Fruit fly (Drosophila melanogaster) whole organism, embryonic: ENCODE data around the gene CG31100.
A peak's percentile ranks its signal among the peaks of the same experiment; 100 is the strongest.

Experiments
- Awh ChIP-seq: fragments of 200-800 bp; sonication (Bioruptor generic); IDR thresholded peaks from 2 replicates; pipeline ENCODE4, ENCODE4 v1.3.6; 2022; ENCODE audit warnings: missing biosample characterization, missing genetic modification characterization
- B-H2 ChIP-seq: fragments of 200-800 bp; sonication (Bioruptor generic); optimal IDR thresholded peaks from 2 replicates; lab custom pipeline; 2018; ENCODE audit warnings: missing biosample characterization, mild to moderate bottlenecking, missing genetic modification characterization
- CG10654 ChIP-seq: fragments of 200-800 bp; sonication (Bioruptor generic); optimal IDR thresholded peaks from 2 replicates; lab custom pipeline; 2016; ENCODE audit warnings: missing biosample characterization, missing genetic modification characterization
- CG11504 ChIP-seq: fragments of 200-800 bp; sonication (Bioruptor generic); optimal IDR thresholded peaks from 3 replicates; lab custom pipeline; 2019; ENCODE audit warnings: missing biosample characterization, mild to moderate bottlenecking, missing genetic modification characterization, moderate library complexity
- CG12071 ChIP-seq: fragments of 200-800 bp; sonication (Bioruptor generic); optimal IDR thresholded peaks from 3 replicates; lab custom pipeline; 2018; ENCODE audit warnings: missing biosample characterization, mild to moderate bottlenecking, missing genetic modification characterization
- CG12942 ChIP-seq: fragments of 200-800 bp; sonication (Bioruptor generic); optimal IDR thresholded peaks from 3 replicates; lab custom pipeline; 2016; ENCODE audit warnings: missing biosample characterization, missing genetic modification characterization
- CG13775 ChIP-seq: fragments of 200-800 bp; sonication (Bioruptor generic); optimal IDR thresholded peaks from 3 replicates; lab custom pipeline; 2017; ENCODE audit warnings: missing biosample characterization, mild to moderate bottlenecking, missing genetic modification characterization
- CG15073 ChIP-seq: fragments of 200-800 bp; sonication (Bioruptor generic); optimal IDR thresholded peaks from 2 replicates; lab custom pipeline; 2016; ENCODE audit warnings: missing biosample characterization, missing genetic modification characterization
- CG1792 ChIP-seq: fragments of 200-800 bp; sonication (Bioruptor generic); optimal IDR thresholded peaks from 2 replicates; lab custom pipeline; 2016; ENCODE audit warnings: missing biosample characterization, missing genetic modification characterization
- CG2712 ChIP-seq: fragments of 200-800 bp; optimal IDR thresholded peaks from 3 replicates; lab custom pipeline; 2019; ENCODE audit warnings: missing biosample characterization, mild to moderate bottlenecking, missing genetic modification characterization, moderate library complexity
- CG30020 ChIP-seq: fragments of 200-800 bp; optimal IDR thresholded peaks from 2 replicates; lab custom pipeline; 2019; ENCODE audit warnings: missing biosample characterization, mild to moderate bottlenecking, missing genetic modification characterization, moderate library complexity
- CG30403 ChIP-seq: fragments of 200-800 bp; sonication (Bioruptor generic); optimal IDR thresholded peaks from 3 replicates; lab custom pipeline; 2016; ENCODE audit warnings: missing biosample characterization, missing genetic modification characterization
- CG3847 ChIP-seq: fragments of 200-800 bp; sonication (Bioruptor generic); IDR thresholded peaks from 2 replicates; pipeline ENCODE4 v1.3.6; 2022; ENCODE audit warnings: missing biosample characterization, missing genetic modification characterization
- CG4360 ChIP-seq: fragments of 200-800 bp; sonication (Bioruptor generic); IDR thresholded peaks from 2 replicates; pipeline ENCODE4 v1.3.6; 2022; ENCODE audit warnings: missing biosample characterization, missing genetic modification characterization
- CG6272 ChIP-seq: fragments of 200-800 bp; sonication (Bioruptor generic); IDR thresholded peaks from 2 replicates; pipeline ENCODE4 v1.3.6; 2022; ENCODE audit warnings: missing biosample characterization, missing genetic modification characterization
- CG6813 ChIP-seq: fragments of 200-800 bp; sonication (Bioruptor generic); optimal IDR thresholded peaks from 2 replicates; lab custom pipeline; 2017; ENCODE audit warnings: missing biosample characterization, missing genetic modification characterization, mild to moderate bottlenecking, moderate library complexity, missing genetic modification reagents
- CG7556 ChIP-seq: fragments of 200-800 bp; sonication (Bioruptor generic); optimal IDR thresholded peaks from 2 replicates; lab custom pipeline; 2017; ENCODE audit warnings: missing biosample characterization, mild to moderate bottlenecking, missing genetic modification characterization
- CG8765 ChIP-seq: fragments of 200-800 bp; sonication (Bioruptor generic); IDR thresholded peaks from 2 replicates; pipeline ENCODE4 v1.3.6; 2022; ENCODE audit warnings: missing biosample characterization, missing genetic modification characterization
- CG9437 ChIP-seq: fragments of 200-800 bp; sonication (Bioruptor generic); optimal IDR thresholded peaks from 2 replicates; lab custom pipeline; 2018; ENCODE audit warnings: missing biosample characterization, mild to moderate bottlenecking, missing genetic modification characterization
- Camta ChIP-seq: fragments of 200-800 bp; sonication (Bioruptor generic); optimal IDR thresholded peaks from 2 replicates; lab custom pipeline; 2016; ENCODE audit warnings: missing biosample characterization, missing genetic modification characterization
- Dip2 ChIP-seq: fragments of 200-800 bp; sonication (Bioruptor generic); IDR thresholded peaks from 2 replicates; pipeline ENCODE4 v1.3.6; 2022; ENCODE audit warnings: missing biosample characterization, missing genetic modification characterization
- Doc3 ChIP-seq: fragments of 200-800 bp; sonication (Bioruptor generic); IDR thresholded peaks from 3 replicates; pipeline ENCODE4 v1.3.6; 2022; ENCODE audit warnings: missing biosample characterization, missing genetic modification characterization; ENCODE audit not compliant: partially characterized antibody
- Fer1 ChIP-seq: fragments of 200-800 bp; sonication (Bioruptor generic); optimal IDR thresholded peaks from 2 replicates; lab custom pipeline; 2017; ENCODE audit warnings: missing biosample characterization, mild to moderate bottlenecking, missing genetic modification characterization
- Hr78 ChIP-seq, 2 experiments: fragments of 200-800 bp in 1 of 2; fragments of >200 bp in 1 of 2; sonication (Bioruptor generic) in 1 of 2; optimal IDR thresholded peaks; 2 replicates each; lab custom pipeline; 2017 to 2019; ENCODE audit warnings: missing biosample characterization in 2 of 2, missing genetic modification characterization in 2 of 2, mild to moderate bottlenecking in 1 of 2, moderate library complexity in 1 of 2
- NC2β ChIP-seq: fragments of 200-800 bp; sonication (Bioruptor generic); optimal IDR thresholded peaks from 2 replicates; lab custom pipeline; 2016; ENCODE audit warnings: missing biosample characterization, missing genetic modification characterization
- NK7.1 ChIP-seq: fragments of 200-800 bp; sonication (Bioruptor generic); optimal IDR thresholded peaks from 3 replicates; lab custom pipeline; 2016; ENCODE audit warnings: missing biosample characterization, missing genetic modification characterization
- Nf-YB ChIP-seq: fragments of 200-800 bp; sonication (Bioruptor generic); optimal IDR thresholded peaks from 3 replicates; lab custom pipeline; 2019; ENCODE audit warnings: missing biosample characterization, mild to moderate bottlenecking, missing genetic modification characterization, moderate library complexity
- PHDP ChIP-seq: fragments of 200-800 bp; sonication (Bioruptor generic); optimal IDR thresholded peaks from 3 replicates; lab custom pipeline; 2018; ENCODE audit warnings: missing biosample characterization, mild to moderate bottlenecking, missing genetic modification characterization, moderate library complexity
- Sin3A ChIP-seq: fragments of >200 bp; optimal IDR thresholded peaks from 2 replicates; lab custom pipeline; 2018
- Sox100B ChIP-seq: fragments of 200-800 bp; sonication (Bioruptor generic); optimal IDR thresholded peaks from 3 replicates; lab custom pipeline; 2018; ENCODE audit warnings: missing biosample characterization, mild to moderate bottlenecking, missing genetic modification characterization
- Sry-β ChIP-seq: fragments of 200-800 bp; sonication (Bioruptor generic); optimal IDR thresholded peaks from 2 replicates; lab custom pipeline; 2018; ENCODE audit warnings: missing biosample characterization, mild to moderate bottlenecking, missing genetic modification characterization, moderate library complexity
- TFAM ChIP-seq: fragments of 200-800 bp; sonication (Bioruptor generic); optimal IDR thresholded peaks from 2 replicates; lab custom pipeline; 2017; ENCODE audit warnings: missing biosample characterization, missing genetic modification characterization, inconsistent platforms
- abd-A ChIP-seq: fragments of 200-800 bp; sonication (Bioruptor generic); optimal IDR thresholded peaks from 3 replicates; lab custom pipeline; 2019; ENCODE audit warnings: missing biosample characterization, mild to moderate bottlenecking, missing genetic modification characterization, moderate library complexity
- bcd ChIP-seq: fragments of 200-800 bp; sonication (Bioruptor generic); optimal IDR thresholded peaks from 2 replicates; lab custom pipeline; 2017; ENCODE audit warnings: missing biosample characterization, mild to moderate bottlenecking, missing genetic modification characterization
- br ChIP-seq: fragments of >200 bp; optimal IDR thresholded peaks from 2 replicates; lab custom pipeline; 2017
- dimm ChIP-seq: fragments of 200-800 bp; sonication (Bioruptor generic); IDR thresholded peaks from 2 replicates; pipeline ENCODE4 v1.3.6; 2022; ENCODE audit warnings: missing biosample characterization, missing genetic modification characterization
- ewg ChIP-seq: fragments of 200-800 bp; sonication (Bioruptor generic); optimal IDR thresholded peaks from 3 replicates; lab custom pipeline; 2017; ENCODE audit warnings: mild to moderate bottlenecking, missing biosample characterization, missing genetic modification reagents, missing genetic modification characterization
- fru ChIP-seq: fragments of >200 bp; optimal IDR thresholded peaks from 2 replicates; lab custom pipeline; 2017
- ftz-f1 ChIP-seq: fragments of 200-800 bp; sonication (Bioruptor generic); optimal IDR thresholded peaks from 2 replicates; lab custom pipeline; 2016; ENCODE audit warnings: missing biosample characterization, missing genetic modification characterization
- gem ChIP-seq: fragments of 200-800 bp; sonication (Bioruptor generic); optimal IDR thresholded peaks from 2 replicates; lab custom pipeline; 2019; ENCODE audit warnings: missing biosample characterization, mild to moderate bottlenecking, missing genetic modification characterization, moderate library complexity
- grn ChIP-seq: fragments of 200-800 bp; sonication (Bioruptor generic); optimal IDR thresholded peaks from 3 replicates; lab custom pipeline; 2017; ENCODE audit warnings: missing biosample characterization, missing genetic modification characterization
- gsb ChIP-seq: fragments of 200-800 bp; sonication (Bioruptor generic); IDR thresholded peaks from 2 replicates; pipeline ENCODE4 v1.3.6; 2022; ENCODE audit warnings: missing biosample characterization, missing genetic modification characterization
- hth ChIP-seq: fragments of >200 bp; optimal IDR thresholded peaks from 2 replicates; lab custom pipeline; 2017; ENCODE audit warnings: inconsistent platforms
- kah ChIP-seq: fragments of 200-800 bp; sonication (Bioruptor generic); optimal IDR thresholded peaks from 2 replicates; lab custom pipeline; 2018; ENCODE audit warnings: missing biosample characterization, mild to moderate bottlenecking, missing genetic modification characterization
- nau ChIP-seq: fragments of 200-800 bp; sonication (Bioruptor generic); optimal IDR thresholded peaks from 3 replicates; lab custom pipeline; 2017; ENCODE audit warnings: missing biosample characterization, mild to moderate bottlenecking, missing genetic modification characterization, missing genetic modification reagents
- onecut ChIP-seq: fragments of 200-800 bp; sonication (Bioruptor generic); IDR thresholded peaks from 2 replicates; pipeline ENCODE4 v1.3.6; 2022; ENCODE audit warnings: missing biosample characterization, missing genetic modification characterization
- org-1 ChIP-seq: fragments of 200-800 bp; sonication (Bioruptor generic); optimal IDR thresholded peaks from 2 replicates; lab custom pipeline; 2017; ENCODE audit warnings: missing biosample characterization, missing genetic modification characterization
- run ChIP-seq: fragments of 200-800 bp; sonication (Bioruptor generic); optimal IDR thresholded peaks from 3 replicates; lab custom pipeline; 2018; ENCODE audit warnings: missing biosample characterization, mild to moderate bottlenecking, missing genetic modification characterization
- schlank ChIP-seq: fragments of 200-800 bp; sonication (Bioruptor generic); optimal IDR thresholded peaks from 2 replicates; lab custom pipeline; 2018; ENCODE audit warnings: missing biosample characterization, mild to moderate bottlenecking, missing genetic modification characterization
- scrt ChIP-seq: fragments of 200-800 bp; sonication (Bioruptor generic); optimal IDR thresholded peaks from 2 replicates; lab custom pipeline; 2018; ENCODE audit warnings: missing biosample characterization, mild to moderate bottlenecking, missing genetic modification characterization, moderate library complexity
- sna ChIP-seq: fragments of 200-800 bp; sonication (Bioruptor generic); IDR thresholded peaks from 2 replicates; pipeline ENCODE4 v1.3.6; 2022; ENCODE audit warnings: missing biosample characterization, missing genetic modification characterization; ENCODE audit not compliant: partially characterized antibody
- tna ChIP-seq: fragments of 200-800 bp; sonication (Bioruptor generic); IDR thresholded peaks from 2 replicates; pipeline ENCODE4 v1.3.6; 2022; ENCODE audit warnings: missing biosample characterization, missing genetic modification characterization; ENCODE audit not compliant: partially characterized antibody

CG31100 gene

DNA sequence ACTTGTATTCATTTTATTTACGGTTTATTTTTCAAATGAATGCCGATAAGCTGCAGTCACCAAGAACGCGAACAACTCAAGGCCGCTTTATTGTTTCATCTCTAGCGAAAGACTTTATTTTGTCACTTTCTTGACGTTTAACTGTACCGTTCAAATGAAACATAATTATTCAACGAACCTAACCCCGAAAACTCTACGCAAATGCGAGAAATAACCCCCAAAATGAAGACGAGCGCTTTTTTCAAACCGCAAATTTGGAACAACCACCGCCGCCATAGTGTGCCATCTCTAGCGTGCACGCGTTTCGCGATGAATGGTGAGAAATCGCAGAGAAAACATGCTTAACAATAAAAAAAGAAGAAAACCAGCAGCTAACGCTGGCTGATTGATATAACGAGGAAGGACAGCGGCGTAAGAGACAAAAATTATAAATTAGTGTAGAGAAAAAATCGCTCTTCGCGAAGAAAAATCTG, 18.8 kb downstream of the CG31100 start, which contains the start of gene CG11970 (continued):
- TF ChIP-seq fru (lab: Kevin White, UChicago) (no peak), CG15073 (no peak), gem (tag; lab: Kevin White, UChicago) (no peak), CG11504 (tag; lab: Kevin White, UChicago) (no peak), dimm (no peak), Dip2 (GFP tag; lab: Robert Waterston, UW) (no peak), Fer1 (GFP tag; lab: Kevin White, UChicago) (no peak), Hr78 (GFP tag; optimal IDR thresholded peaks at IDR 0.05; lab: Kevin White, UChicago) (no peak), Nf-YB (GFP tag; lab: Kevin White, UChicago) (no peak), schlank (tag; lab: Kevin White, UChicago) (no peak), NK7.1 (GFP tag; lab: Kevin White, UChicago) (no peak), nau (no peak), Sry-β (GFP tag; lab: Kevin White, UChicago) (peak; percentile 48), onecut (GFP tag; lab: Robert Waterston, UW) (no peak), CG3847 (peak; percentile 29; the same call in 1 of the 2 replicates), hth (lab: Kevin White, UChicago) (no peak), CG12071 (no peak), CG2712 (peak; percentile 40), CG8765 (GFP tag; lab: Robert Waterston, UW) (no peak), B-H2 (GFP tag; lab: Kevin White, UChicago) (no peak), CG10654 (GFP tag; lab: Kevin White, UChicago) (peak; percentile 17), Sin3A (lab: Kevin White, UChicago) (peak; percentile 79), grn (GFP tag; lab: Kevin White, UChicago) (no peak), NC2β (peak; percentile 11), PHDP (no peak), CG4360 (no peak), CG12942 (no peak), CG1792 (GFP tag; lab: Kevin White, UChicago) (no peak), CG9437 (GFP tag; lab: Kevin White, UChicago) (no peak), CG7556 (GFP tag; lab: Kevin White, UChicago) (no peak), Doc3 (GFP tag; lab: Robert Waterston, UW) (peak; percentile 60; the same call in 2 of the 3 replicates), kah (GFP tag; lab: Kevin White, UChicago) (no peak), gsb (no peak), abd-A (tag; lab: Kevin White, UChicago) (no peak), TFAM (GFP tag; lab: Kevin White, UChicago) (no peak), run (tag; lab: Kevin White, UChicago) (no peak), CG30403 (GFP tag; lab: Kevin White, UChicago) (peak; percentile 67), Camta (GFP tag; lab: Kevin White, UChicago) (peak; percentile 32), bcd (GFP tag; lab: Kevin White, UChicago) (no peak), Awh (GFP tag; lab: Robert Waterston, UW) (no peak), ewg (no peak), Sox100B (GFP tag; lab: Kevin White, UChicago) (no peak), br (lab: Kevin White, UChicago) (no peak), org-1 (GFP tag; lab: Kevin White, UChicago) (no peak), CG6813 (GFP tag; lab: Kevin White, UChicago) (no peak), scrt (GFP tag; lab: Kevin White, UChicago) (no peak), CG30020 (peak; percentile 52), sna (GFP tag; lab: Robert Waterston, UW) (no peak), tna (GFP tag; lab: Robert Waterston, UW) (no peak), CG6272 (GFP tag; lab: Robert Waterston, UW) (peak; percentile 69), CG13775 (peak; percentile 39), ftz-f1 (GFP tag; lab: Kevin White, UChicago) (peak; percentile 97)
